Worm (Caenorhabditis elegans) whole organism, midembryonic: ENCODE measurements around the gene F17A9.5.

ENCODE experiments used
- cog-1 ChIP-seq: sonication (generic microtip); optimal IDR thresholded peaks from 2 replicates; lab custom pipeline; 2016; ENCODE audit warnings: missing genetic modification characterization, missing compliant biosample characterization
- med-1 ChIP-seq: sonication (generic microtip); optimal IDR thresholded peaks from 2 replicates; lab custom pipeline; 2017; ENCODE audit warnings: missing genetic modification characterization, mild to moderate bottlenecking, missing compliant biosample characterization, antibody characterized with exemption, missing genetic modification reagents; ENCODE audit not compliant: insufficient read depth
- ztf-29 ChIP-seq: fragments of 200-800 bp; sonication (Bioruptor generic); IDR thresholded peaks from 2 replicates; pipeline ENCODE4 v1.3.6; 2022; ENCODE audit warnings: missing genetic modification reagents, missing genetic modification characterization, missing compliant biosample characterization

ce11 chrV:6101243-6101898 lies 11.4 kb downstream of the F17A9.5 start:
- TF ChIP-seq med-1 (no peak), cog-1 (tag; lab: Kevin White, UChicago) (no peak), ztf-29 (GFP tag; lab: Robert Waterston, UW) (no peak)
